Fruit fly (Drosophila melanogaster): ENCODE data around the gene CG34377.

CG34377 gene

DNA sequence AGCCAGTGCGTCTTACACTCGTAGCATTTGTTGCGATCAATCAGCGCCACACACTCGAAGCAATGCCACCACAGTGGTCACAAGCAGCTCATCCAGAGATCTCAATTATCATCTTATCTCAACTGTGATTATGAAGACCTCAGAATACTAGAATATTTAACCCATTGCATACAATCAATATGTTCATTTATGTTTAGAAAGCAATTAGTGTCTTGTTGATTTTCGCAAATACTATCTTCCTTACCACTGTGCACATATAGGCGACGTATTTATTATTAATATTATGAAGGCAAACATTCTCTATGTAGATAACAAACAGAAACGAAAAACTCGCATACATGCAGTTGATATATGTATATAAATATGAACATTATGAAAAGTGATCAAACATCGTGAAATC, 34.9 kb upstream of the CG34377 start (continued):
- TF ChIP-seq CG2129 (GFP tag; IDR thresholded peaks at IDR 0.05; ENCODE audit: partially characterized antibody) (no peak), caup (GFP tag; optimal IDR thresholded peaks at IDR 0.05; ENCODE audit: severe bottlenecking) (peak; percentile 43), CG6854 (GFP tag; optimal IDR thresholded peaks at IDR 0.05) (no peak), crol (GFP tag; IDR thresholded peaks at IDR 0.05) (no peak), CG15269 (tag; optimal IDR thresholded peaks at IDR 0.05) (peak; percentile 56), bbx (GFP tag; IDR thresholded peaks at IDR 0.05; ENCODE audit: partially characterized antibody) (no peak), Dll (GFP tag; IDR thresholded peaks at IDR 0.05; ENCODE audit: partially characterized antibody) (no peak), Myb (GFP tag; optimal IDR thresholded peaks at IDR 0.05) (no peak), CG1832 (GFP tag; optimal IDR thresholded peaks at IDR 0.05) (no peak), HLH3B (GFP tag; IDR thresholded peaks at IDR 0.05) (peak; percentile 79), Hmr (GFP tag; optimal IDR thresholded peaks at IDR 0.05) (peak; percentile 32), sd (tag; optimal IDR thresholded peaks at IDR 0.05) (peak; percentile 20), CG7963 (GFP tag; IDR thresholded peaks at IDR 0.05; ENCODE audit: partially characterized antibody) (no peak), pum (GFP tag; optimal IDR thresholded peaks at IDR 0.05) (peak; percentile 25), br (optimal IDR thresholded peaks at IDR 0.05) (no peak), TFAM (GFP tag; optimal IDR thresholded peaks at IDR 0.05) (peak; percentile 17), otp (GFP tag; IDR thresholded peaks at IDR 0.05) (peak; percentile 61; the same call in 2 of the 3 replicates), Sry-δ (GFP tag; optimal IDR thresholded peaks at IDR 0.05) (peak; percentile 32), CG1792 (GFP tag; optimal IDR thresholded peaks at IDR 0.05) (peak; percentile 73), Bteb2 (GFP tag; optimal IDR thresholded peaks at IDR 0.05) (peak; percentile 36), CG8765 (GFP tag; IDR thresholded peaks at IDR 0.05) (no peak), Vsx1 (GFP tag; optimal IDR thresholded peaks at IDR 0.05) (peak; percentile 59), CG12104 (GFP tag; optimal IDR thresholded peaks at IDR 0.05) (peak; percentile 78), tup (GFP tag; optimal IDR thresholded peaks at IDR 0.05) (peak; percentile 67), zf30C (GFP tag; optimal IDR thresholded peaks at IDR 0.05) (no peak), CG7786 (GFP tag; optimal IDR thresholded peaks at IDR 0.05) (peak; percentile 28), Dfd (GFP tag; optimal IDR thresholded peaks at IDR 0.05) (no peak), oc (tag; optimal IDR thresholded peaks at IDR 0.05) (peak; percentile 86), CG12744 (GFP tag; optimal IDR thresholded peaks at IDR 0.05) (peak; percentile 34), CG10543 (GFP tag; optimal IDR thresholded peaks at IDR 0.05) (no peak), Ssrp (tag; optimal IDR thresholded peaks at IDR 0.05) (peak; percentile 58), CG31388 (GFP tag; optimal IDR thresholded peaks at IDR 0.05) (peak; percentile 13), wek (GFP tag; optimal IDR thresholded peaks at IDR 0.05) (peak; percentile 58), grau (tag; optimal IDR thresholded peaks at IDR 0.05) (peak; percentile 58), dysf (GFP tag; IDR thresholded peaks at IDR 0.05) (peak; percentile 82), CG7745 (tag; optimal IDR thresholded peaks at IDR 0.05) (peak; percentile 60), CG4424 (GFP tag; optimal IDR thresholded peaks at IDR 0.05) (peak; percentile 73), CG10366 (GFP tag; IDR thresholded peaks at IDR 0.05) (peak; percentile 50), CG32767 (GFP tag; IDR thresholded peaks at IDR 0.05) (no peak; the same call in 1 of the 2 replicates), stc (GFP tag; IDR thresholded peaks at IDR 0.05) (peak; percentile 62), CG18599 (GFP tag; optimal IDR thresholded peaks at IDR 0.05) (peak; percentile 72), da (GFP tag; optimal IDR thresholded peaks at IDR 0.05) (no peak), eyg (GFP tag; optimal IDR thresholded peaks at IDR 0.05) (peak; percentile 5), CG13894 (tag; optimal IDR thresholded peaks at IDR 0.05) (no peak), Hr51 (GFP tag; optimal IDR thresholded peaks at IDR 0.05) (peak; percentile 27 to 58), Atf6 (GFP tag; IDR thresholded peaks at IDR 0.05) (peak; percentile 34; the same call in 1 of the 2 replicates), vfl (GFP tag; optimal IDR thresholded peaks at IDR 0.05) (no peak), CG8281 (tag; optimal IDR thresholded peaks at IDR 0.05) (peak; percentile 54), CG12236 (GFP tag; optimal IDR thresholded peaks at IDR 0.05) (peak; percentile 66), aop (GFP tag; IDR thresholded peaks at IDR 0.05) (no peak), CG32772 (GFP tag; IDR thresholded peaks at IDR 0.05) (no peak)
